Worm (Caenorhabditis elegans) whole organism, L3 larva: ENCODE measurements around the gene T27E7.1.

Experiments
- ZK546.5 ChIP-seq: sonication (generic microtip); optimal IDR thresholded peaks from 2 replicates; lab custom pipeline; 2017; ENCODE audit warnings: missing biosample characterization, missing genetic modification characterization
- ama-1 ChIP-seq: fragments of 150-350 bp; optimal IDR thresholded peaks from 2 replicates; lab custom pipeline; 2018
- ceh-16 ChIP-seq: sonication (generic microtip); optimal IDR thresholded peaks from 2 replicates; lab custom pipeline; 2017; ENCODE audit warnings: missing biosample characterization, missing genetic modification characterization
- ceh-82 ChIP-seq: fragments of 150-350 bp; optimal IDR thresholded peaks from 2 replicates; lab custom pipeline; 2014; ENCODE audit warnings: missing biosample characterization, missing genetic modification characterization
- elt-1 ChIP-seq: fragments of 150-350 bp; optimal IDR thresholded peaks from 2 replicates; lab custom pipeline; 2014; ENCODE audit warnings: missing biosample characterization, missing genetic modification characterization
- elt-3 ChIP-seq, 3 experiments: fragments of 150-350 bp in 1 of 3; sonication (generic microtip) in 2 of 3; optimal IDR thresholded peaks; 2 replicates in 2 of 3; 4 replicates in 1 of 3; lab custom pipeline; 2014 to 2017; ENCODE audit warnings: missing biosample characterization in 3 of 3, missing genetic modification characterization in 3 of 3
- lin-39 ChIP-seq: fragments of 150-350 bp; optimal IDR thresholded peaks from 2 replicates; lab custom pipeline; 2018; ENCODE audit warnings: missing biosample characterization, missing genetic modification reagents, missing genetic modification characterization
- nhr-12 ChIP-seq: fragments of 150-350 bp; optimal IDR thresholded peaks from 2 replicates; lab custom pipeline; 2014; ENCODE audit warnings: missing biosample characterization, missing genetic modification characterization
- nhr-76 ChIP-seq: fragments of 150-350 bp; sonication (generic microtip); optimal IDR thresholded peaks from 5 replicates; lab custom pipeline; 2014; ENCODE audit warnings: missing biosample characterization, missing genetic modification characterization
- pha-4 ChIP-seq: fragments of 150-350 bp; optimal IDR thresholded peaks from 2 replicates; lab custom pipeline; 2014; ENCODE audit warnings: missing biosample characterization, missing genetic modification reagents, missing genetic modification characterization
- unc-39 ChIP-seq: sonication (generic microtip); optimal IDR thresholded peaks from 4 replicates; lab custom pipeline; 2017; ENCODE audit warnings: missing biosample characterization, missing genetic modification characterization
- zag-1 ChIP-seq: fragments of 150-350 bp; optimal IDR thresholded peaks from 2 replicates; lab custom pipeline; 2014; ENCODE audit warnings: missing biosample characterization, missing genetic modification characterization
- ztf-11 ChIP-seq: fragments of 150-350 bp; optimal IDR thresholded peaks from 2 replicates; lab custom pipeline; 2014; ENCODE audit warnings: missing biosample characterization, missing genetic modification characterization
- ztf-4 ChIP-seq: fragments of 150-350 bp; optimal IDR thresholded peaks from 2 replicates; lab custom pipeline; 2014; ENCODE audit warnings: missing biosample characterization, missing genetic modification characterization

ce11 chrIV:14565062-14565461 is 45.5 kb downstream of the T27E7.1 start, which contains the start of gene Y57G11B.2:
- no peak for TF ChIP-seq elt-3 (tag; optimal IDR thresholded peaks at IDR 0.05; lab: Kevin White, UChicago)
- no peak for TF ChIP-seq nhr-76 (tag; lab: Kevin White, UChicago)
- TF ChIP-seq lin-39 (tag; lab: Kevin White, UChicago), result no peak
- no peak for TF ChIP-seq nhr-12 (tag; lab: Kevin White, UChicago)
- no peak for TF ChIP-seq ceh-16 (tag; lab: Kevin White, UChicago)
- TF ChIP-seq pha-4 (tag; lab: Kevin White, UChicago), result no peak
- TF ChIP-seq ceh-82 (tag; lab: Kevin White, UChicago), result no peak
- TF ChIP-seq ztf-4, result no peak
- TF ChIP-seq zag-1 (tag; lab: Kevin White, UChicago), result no peak
- no peak for TF ChIP-seq ama-1
- no peak for TF ChIP-seq elt-1 (tag; lab: Kevin White, UChicago)
- no peak for TF ChIP-seq unc-39
- TF ChIP-seq ZK546.5 (tag; lab: Kevin White, UChicago), result no peak
- TF ChIP-seq ztf-11 (tag; lab: Kevin White, UChicago), result no peak
